Fruit fly (Drosophila melanogaster): Measurements from ENCODE around the gene CG6418.

dm6 chr3L:10889000-10889691 is 10.3 kb upstream of the CG6418 start:
- TF ChIP-seq CG8478 (optimal IDR thresholded peaks at IDR 0.05) (no peak), CTCF (optimal IDR thresholded peaks at IDR 0.05) (no peak)

Measured in S2 (cell line).